Worm (Caenorhabditis elegans): ENCODE measurements around the gene abl-1.

abl-1 gene

ce11 chrX:10624157-10624623, at the start of gene abl-1:
Gene abl-1, minus strand, starts transcription at chrX:10624207.
- TF ChIP-seq sptf-1 (tag; optimal IDR thresholded peaks at IDR 0.05) (no peak), ztf-11 (tag; optimal IDR thresholded peaks at IDR 0.05) (no peak), tbx-8 (GFP tag; optimal IDR thresholded peaks at IDR 0.05) (no peak), nhr-76 (tag; optimal IDR thresholded peaks at IDR 0.05) (no peak), hlh-1 (tag; optimal IDR thresholded peaks at IDR 0.05) (peak; percentile 42), unc-62 (GFP tag; optimal IDR thresholded peaks at IDR 0.05) (no peak), lin-13 (tag; optimal IDR thresholded peaks at IDR 0.05) (no peak), mab-5 (tag; optimal IDR thresholded peaks at IDR 0.05) (no peak), lsy-2 (tag; optimal IDR thresholded peaks at IDR 0.05) (no peak), nhr-2 (tag; optimal IDR thresholded peaks at IDR 0.05) (peak; percentile 23), drap-1 (GFP tag; optimal IDR thresholded peaks at IDR 0.05) (no peak), mep-1 (tag; optimal IDR thresholded peaks at IDR 0.05) (peak; percentile 48), pha-4 (tag; optimal IDR thresholded peaks at IDR 0.05) (peak; percentile 74), ham-2 (GFP tag; optimal IDR thresholded peaks at IDR 0.05) (peak; percentile 17), unc-120 (tag; optimal IDR thresholded peaks at IDR 0.05; ENCODE audit: poor library complexity, severe bottlenecking) (no peak)

DNA sequence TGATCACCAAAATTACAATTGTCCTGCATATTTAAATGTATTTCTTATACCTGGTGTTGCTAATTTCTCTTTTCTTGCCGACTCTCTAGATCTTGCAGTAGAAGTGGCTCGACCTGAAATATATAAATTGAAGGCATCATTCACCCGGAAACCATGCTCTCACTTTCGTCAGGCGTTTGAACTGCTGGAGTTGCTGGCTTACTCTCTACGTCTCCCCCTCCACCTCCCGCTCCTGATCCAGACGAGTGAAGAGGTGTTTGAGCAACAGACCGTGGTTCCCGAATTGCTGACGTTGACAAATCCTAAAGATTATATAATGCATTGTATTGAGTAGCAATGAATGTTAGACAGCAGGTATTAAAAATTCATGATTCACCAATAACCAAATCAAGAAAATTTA, 46.2 kb upstream of the abl-1 start:
- no peak for TF ChIP-seq nhr-12 (tag; optimal IDR thresholded peaks at IDR 0.05)
- TF ChIP-seq ham-2 (GFP tag; optimal IDR thresholded peaks at IDR 0.05), result no peak
- no peak for TF ChIP-seq unc-120 (tag; optimal IDR thresholded peaks at IDR 0.05; ENCODE audit: poor library complexity, severe bottlenecking)
- no peak for TF ChIP-seq zip-8 (tag; optimal IDR thresholded peaks at IDR 0.05)
- TF ChIP-seq hlh-1 (tag; optimal IDR thresholded peaks at IDR 0.05), result no peak
- no peak for TF ChIP-seq unc-39 (tag; optimal IDR thresholded peaks at IDR 0.05)
- no peak for TF ChIP-seq mab-5 (tag; optimal IDR thresholded peaks at IDR 0.05)

DNA sequence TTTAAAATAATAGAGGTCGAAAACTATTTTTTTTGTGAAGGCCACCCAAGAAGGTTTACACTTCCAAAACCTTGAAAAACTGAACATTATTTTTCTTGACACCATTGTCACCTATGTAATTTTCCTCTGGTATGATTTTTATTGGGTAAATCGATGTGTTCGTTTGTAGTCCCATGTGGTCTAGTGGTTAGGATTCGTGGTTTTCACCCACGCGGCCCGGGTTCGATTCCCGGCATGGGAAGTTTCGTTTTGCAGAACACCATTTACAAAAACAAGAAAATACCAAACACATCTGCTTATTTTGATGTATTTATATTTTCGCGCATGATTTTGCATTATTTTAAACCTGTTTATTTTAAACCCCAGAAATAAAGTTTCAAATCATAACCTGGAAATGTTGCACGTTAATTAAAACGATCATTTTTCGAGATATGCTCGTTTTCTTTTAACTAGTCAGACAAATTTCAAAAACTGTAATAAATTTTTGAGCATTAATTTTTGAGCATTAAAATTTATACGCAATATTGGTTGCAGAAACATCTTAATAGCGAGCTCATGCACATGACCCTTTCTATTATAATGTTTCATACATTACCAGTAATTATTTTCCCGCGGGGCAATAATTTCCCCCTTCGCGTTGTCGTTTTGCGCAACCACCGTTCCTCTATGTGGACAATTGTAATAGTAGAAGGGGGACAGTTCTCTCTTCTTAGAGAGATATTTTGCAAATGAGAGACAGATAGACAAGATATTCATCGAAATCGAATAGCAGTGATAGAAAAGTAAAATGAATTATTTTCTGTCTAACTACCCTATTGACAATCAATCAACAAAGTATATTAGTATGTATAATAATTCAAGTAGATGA, 43.7 kb upstream of the abl-1 start:
- TF ChIP-seq zip-8 (tag; optimal IDR thresholded peaks at IDR 0.05), result peak; percentile 55
- TF ChIP-seq ceh-43 (GFP tag; optimal IDR thresholded peaks at IDR 0.05), result no peak
- TF ChIP-seq sem-2 (GFP tag; optimal IDR thresholded peaks at IDR 0.05), result no peak
- no peak for TF ChIP-seq flh-1 (GFP tag; optimal IDR thresholded peaks at IDR 0.05)
- no peak for TF ChIP-seq M03D4.4 (tag; optimal IDR thresholded peaks at IDR 0.05)
- no peak for TF ChIP-seq snpc-4 (tag; optimal IDR thresholded peaks at IDR 0.05)
- no peak for TF ChIP-seq ceh-39 (tag; optimal IDR thresholded peaks at IDR 0.05)

DNA sequence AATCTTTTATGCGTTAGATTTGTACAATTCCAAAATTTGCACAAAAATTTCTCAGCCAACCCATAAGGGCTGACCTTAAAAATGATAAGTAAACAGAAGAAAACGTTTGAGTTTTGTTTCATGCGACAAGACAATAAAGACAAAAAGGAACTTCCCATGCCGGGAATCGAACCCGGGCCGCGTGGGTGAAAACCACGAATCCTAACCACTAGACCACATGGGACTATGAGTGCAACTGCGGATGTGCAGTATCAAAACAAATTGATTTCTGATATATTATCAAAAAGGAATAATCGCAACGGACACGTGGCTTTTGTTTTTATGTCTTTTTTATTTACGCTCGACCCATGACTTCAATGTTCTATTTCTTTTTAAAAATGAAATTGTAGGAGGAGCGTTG, 42.9 kb upstream of the abl-1 start:
- TF ChIP-seq mab-5 (tag; optimal IDR thresholded peaks at IDR 0.05), result no peak
- TF ChIP-seq ceh-43 (GFP tag; optimal IDR thresholded peaks at IDR 0.05), result no peak
- TF ChIP-seq tbx-8 (GFP tag; optimal IDR thresholded peaks at IDR 0.05), result no peak
- no peak for TF ChIP-seq cnd-1 (tag; optimal IDR thresholded peaks at IDR 0.05)
- no peak for TF ChIP-seq hlh-1 (tag; optimal IDR thresholded peaks at IDR 0.05)
- TF ChIP-seq sem-2 (GFP tag; optimal IDR thresholded peaks at IDR 0.05), result no peak
- no peak for TF ChIP-seq ceh-39 (tag; optimal IDR thresholded peaks at IDR 0.05)
- TF ChIP-seq ces-1 (GFP tag; optimal IDR thresholded peaks at IDR 0.05), result no peak
- TF ChIP-seq snpc-4 (tag; optimal IDR thresholded peaks at IDR 0.05), result no peak
- no peak for TF ChIP-seq bed-3 (GFP tag; optimal IDR thresholded peaks at IDR 0.05)
- TF ChIP-seq nhr-2 (tag; optimal IDR thresholded peaks at IDR 0.05), result no peak
- no peak for TF ChIP-seq lsy-2 (tag; optimal IDR thresholded peaks at IDR 0.05)
- no peak for TF ChIP-seq nhr-237 (tag; optimal IDR thresholded peaks at IDR 0.05)
- no peak for TF ChIP-seq sptf-1 (tag; optimal IDR thresholded peaks at IDR 0.05)
- TF ChIP-seq blmp-1 (tag; optimal IDR thresholded peaks at IDR 0.05), result no peak
- no peak for TF ChIP-seq mep-1 (tag; optimal IDR thresholded peaks at IDR 0.05)

DNA sequence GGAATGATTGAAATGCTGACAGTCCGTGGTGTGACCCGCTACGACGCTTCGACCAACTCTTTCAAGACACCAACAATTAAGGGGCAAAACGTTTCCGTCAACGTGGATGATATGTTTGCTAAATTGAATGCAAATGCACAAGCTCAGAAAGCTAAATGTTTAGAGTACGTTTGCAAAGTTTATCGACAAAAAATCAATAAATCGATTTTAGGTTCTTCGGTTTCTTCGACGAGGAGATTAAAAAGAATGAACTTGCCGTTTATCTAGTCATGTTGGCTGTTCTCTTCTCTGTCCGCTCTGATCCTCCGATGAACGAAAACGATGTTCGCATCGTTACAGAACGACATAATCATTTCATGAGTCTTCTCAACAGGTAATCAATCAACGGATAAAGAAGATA, 40.8 kb upstream of the abl-1 start:
- no peak for TF ChIP-seq ceh-83 (GFP tag; optimal IDR thresholded peaks at IDR 0.05)
- TF ChIP-seq elt-3 (tag; optimal IDR thresholded peaks at IDR 0.05), result no peak
- no peak for TF ChIP-seq tbx-8 (GFP tag; optimal IDR thresholded peaks at IDR 0.05)
- no peak for TF ChIP-seq ceh-43 (GFP tag; optimal IDR thresholded peaks at IDR 0.05)
- no peak for TF ChIP-seq nhr-76 (tag; optimal IDR thresholded peaks at IDR 0.05)
- TF ChIP-seq blmp-1 (tag; optimal IDR thresholded peaks at IDR 0.05), result no peak
- TF ChIP-seq sptf-1 (tag; optimal IDR thresholded peaks at IDR 0.05), result no peak
